Fruit fly (Drosophila melanogaster) whole organism, embryonic: Measurements from ENCODE around the gene regucalcin.
A peak's percentile ranks its signal among the peaks of the same experiment; 100 is the strongest.

Experiments used
- ATbp ChIP-seq: fragments of 200-800 bp; sonication (Bioruptor generic); optimal IDR thresholded peaks from 2 replicates; lab custom pipeline; 2017; ENCODE audit warnings: missing biosample characterization, mild to moderate bottlenecking, missing genetic modification characterization, missing genetic modification reagents
- CG10565 ChIP-seq: fragments of 200-800 bp; sonication (Bioruptor generic); optimal IDR thresholded peaks from 3 replicates; lab custom pipeline; 2016; ENCODE audit warnings: missing biosample characterization, mild to moderate bottlenecking, missing genetic modification characterization
- CG10959 ChIP-seq: fragments of 200-800 bp; sonication (Bioruptor generic); IDR thresholded peaks from 2 replicates; pipeline ENCODE4 v1.3.6; 2022; ENCODE audit warnings: missing biosample characterization, missing genetic modification characterization
- CG11093 ChIP-seq: fragments of 200-800 bp; sonication (Bioruptor generic); IDR thresholded peaks from 3 replicates; pipeline ENCODE4 v1.3.6; 2022; ENCODE audit warnings: missing biosample characterization, missing genetic modification characterization
- CG11695 ChIP-seq: fragments of 200-800 bp; sonication (Bioruptor generic); IDR thresholded peaks from 3 replicates; pipeline ENCODE4 v1.3.6; 2022; ENCODE audit warnings: missing biosample characterization, missing genetic modification characterization
- CG11696 ChIP-seq: fragments of 200-800 bp; sonication (Bioruptor generic); IDR thresholded peaks from 2 replicates; pipeline ENCODE4 v1.3.6; 2022; ENCODE audit warnings: missing biosample characterization, missing genetic modification characterization
- CG13424 ChIP-seq: fragments of 200-800 bp; sonication (Bioruptor generic); optimal IDR thresholded peaks from 2 replicates; lab custom pipeline; 2019; ENCODE audit warnings: missing biosample characterization, mild to moderate bottlenecking, missing genetic modification characterization, moderate library complexity
- CG16863 ChIP-seq: fragments of 200-800 bp; sonication (Bioruptor generic); optimal IDR thresholded peaks from 3 replicates; lab custom pipeline; 2016; ENCODE audit warnings: missing biosample characterization, missing genetic modification characterization
- CG30403 ChIP-seq: fragments of 200-800 bp; sonication (Bioruptor generic); optimal IDR thresholded peaks from 3 replicates; lab custom pipeline; 2016; ENCODE audit warnings: missing biosample characterization, missing genetic modification characterization
- CG32767 ChIP-seq: fragments of 200-800 bp; sonication (Bioruptor generic); IDR thresholded peaks from 2 replicates; pipeline ENCODE4 v1.3.6; 2022; ENCODE audit warnings: missing biosample characterization, missing genetic modification characterization
- CG4282 ChIP-seq: fragments of 200-800 bp; sonication (Bioruptor generic); optimal IDR thresholded peaks from 2 replicates; lab custom pipeline; 2016; ENCODE audit warnings: missing biosample characterization, missing genetic modification characterization
- CG5180 ChIP-seq: fragments of 200-800 bp; sonication (Bioruptor generic); optimal IDR thresholded peaks from 3 replicates; lab custom pipeline; 2017; ENCODE audit warnings: missing biosample characterization, missing genetic modification characterization, mild to moderate bottlenecking, moderate library complexity, missing genetic modification reagents
- CG6175 ChIP-seq: fragments of 200-800 bp; sonication (Bioruptor generic); IDR thresholded peaks from 3 replicates; pipeline ENCODE4 v1.3.6; 2022; ENCODE audit warnings: missing biosample characterization, missing genetic modification characterization
- Ets65A ChIP-seq: fragments of 200-800 bp; sonication (Bioruptor generic); peaks from one replicate; lab custom pipeline; 2016; ENCODE audit warnings: missing biosample characterization, missing genetic modification characterization
- Hr39 ChIP-seq: fragments of >200 bp; optimal IDR thresholded peaks from 2 replicates; lab custom pipeline; 2017
- Opbp ChIP-seq: fragments of 200-800 bp; sonication (Bioruptor generic); IDR thresholded peaks from 3 replicates; pipeline ENCODE4 v1.3.6; 2022; ENCODE audit warnings: missing biosample characterization, missing genetic modification characterization; ENCODE audit not compliant: partially characterized antibody
- Trl ChIP-seq, 3 experiments: fragments of >200 bp in 2 of 3; fragments of 200-800 bp in 1 of 3; sonication (Bioruptor generic) in 1 of 3; optimal IDR thresholded peaks; 2 replicates in 1 of 3; 3 replicates in 2 of 3; lab custom pipeline; 2016 to 2017; ENCODE audit warnings: missing biosample characterization in 1 of 3, missing genetic modification characterization in 1 of 3
- crc ChIP-seq: fragments of 200-800 bp; sonication (Bioruptor generic); optimal IDR thresholded peaks from 2 replicates; lab custom pipeline; 2016; ENCODE audit warnings: missing biosample characterization, missing genetic modification characterization
- fd3F ChIP-seq: fragments of 200-800 bp; sonication (Bioruptor generic); optimal IDR thresholded peaks from 2 replicates; lab custom pipeline; 2018; ENCODE audit warnings: missing biosample characterization, mild to moderate bottlenecking, missing genetic modification characterization, moderate library complexity
- scrt ChIP-seq: fragments of 200-800 bp; sonication (Bioruptor generic); optimal IDR thresholded peaks from 2 replicates; lab custom pipeline; 2018; ENCODE audit warnings: missing biosample characterization, mild to moderate bottlenecking, missing genetic modification characterization, moderate library complexity

regucalcin gene

DNA sequence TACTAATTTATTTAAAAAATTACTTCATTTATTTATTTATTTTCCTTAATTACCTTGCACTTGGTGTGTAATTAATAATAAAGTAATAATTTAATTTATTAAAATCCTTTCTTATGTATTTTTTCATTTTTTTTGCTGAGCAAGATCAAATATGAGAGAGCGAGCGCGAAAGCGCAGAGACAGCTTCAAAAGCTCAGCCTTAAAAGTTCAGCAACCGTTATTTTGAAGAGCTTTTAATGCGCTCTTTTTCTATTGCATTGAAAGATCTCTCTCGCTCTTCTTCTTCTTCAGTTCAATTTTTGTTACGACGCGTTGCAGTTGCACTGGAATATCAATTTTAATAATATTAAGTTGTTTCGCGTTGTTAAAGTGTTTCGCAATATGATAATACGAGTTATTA, 31.2 kb downstream of the regucalcin start, which contains the start of gene Ten-a:
Gene Ten-a, plus strand, starts transcription at position 301 of the 400 bp plus-strand sequence.
- TF ChIP-seq CG5180 (GFP tag; lab: Kevin White, UChicago): peak; percentile 27
- no peak for TF ChIP-seq CG30403
- TF ChIP-seq Trl (optimal IDR thresholded peaks at IDR 0.05; lab: Kevin White, UChicago): peak in 1 of 2 experiments; percentile 12
- TF ChIP-seq Trl (GFP tag; optimal IDR thresholded peaks at IDR 0.05; lab: Kevin White, UChicago): no peak

DNA sequence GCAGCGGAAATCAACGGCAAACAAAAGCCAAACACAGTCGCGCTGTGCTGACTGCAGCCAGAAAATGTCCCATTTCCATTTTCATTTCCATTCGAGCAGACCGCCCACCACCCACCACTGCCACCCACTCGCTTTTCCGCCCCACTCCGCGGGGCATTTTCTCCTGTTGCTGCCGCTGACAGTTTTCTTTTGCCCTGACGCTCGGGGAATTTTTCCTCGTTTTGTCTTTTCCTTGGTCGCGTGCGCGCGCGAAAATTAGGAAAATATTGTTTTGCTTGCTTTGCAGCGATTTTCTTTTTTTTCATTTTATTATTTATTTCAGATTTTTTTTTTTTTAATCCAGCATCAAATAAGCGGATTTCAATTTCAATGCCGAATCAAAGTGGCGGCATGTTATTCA, 38.1 kb downstream of the regucalcin start:
- TF ChIP-seq Hr39 (lab: Kevin White, UChicago) (peak; percentile 75), scrt (peak; percentile 50), fd3F (GFP tag; lab: Kevin White, UChicago) (no peak)

DNA sequence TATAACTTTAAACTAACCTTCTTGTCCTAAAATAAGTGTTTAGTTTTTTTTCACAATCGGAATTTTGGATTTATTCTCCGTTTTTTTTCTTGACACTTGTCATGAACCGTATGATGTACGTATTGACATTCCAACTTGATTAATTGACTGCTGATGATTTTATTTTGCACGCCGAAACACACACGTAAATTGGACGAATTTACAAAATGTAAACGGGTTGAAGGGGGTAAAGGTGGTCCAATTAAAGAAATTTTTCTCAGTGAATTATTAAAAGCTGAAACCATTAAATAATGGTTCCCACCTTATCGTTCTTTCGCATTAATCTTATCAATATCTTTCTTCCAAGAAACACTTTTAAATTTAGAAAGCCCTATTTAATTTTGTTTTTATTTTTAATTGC, 44.4 kb downstream of the regucalcin start, which contains the start of gene Uch-L5R:
Gene Uch-L5R, minus strand, starts transcription at position 101 of the 400 bp plus-strand sequence.
- TF ChIP-seq CG11695 (no peak), CG11696 (no peak)

DNA sequence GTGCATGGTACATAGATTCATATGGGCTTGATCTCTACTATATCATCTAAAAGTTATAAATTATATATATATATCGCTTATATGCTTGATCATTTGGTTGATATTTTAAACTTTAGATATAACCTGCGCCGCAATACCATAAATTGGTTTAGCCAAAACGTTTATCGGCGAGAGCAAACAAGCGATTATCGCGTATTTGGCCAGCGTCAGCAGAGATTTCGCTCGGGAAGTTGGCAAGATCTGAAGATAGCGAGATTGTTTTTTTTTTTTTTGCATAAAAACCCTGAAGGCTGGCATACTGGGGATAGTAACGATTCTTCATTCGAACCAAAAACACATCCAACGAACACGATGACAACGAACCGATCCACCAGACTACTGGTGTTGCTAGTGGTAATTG, 47.3 kb downstream of the regucalcin start, which contains the start of gene Muc11A:
Gene Muc11A, plus strand, starts transcription at position 301 of the 400 bp plus-strand sequence.
- TF ChIP-seq CG32767 (GFP tag; lab: Robert Waterston, UW) (no peak), CG6175 (GFP tag; lab: Robert Waterston, UW) (no peak), CG11093 (no peak), crc (no peak), CG16863 (GFP tag; lab: Kevin White, UChicago) (no peak), Opbp (no peak), CG10959 (GFP tag; lab: Robert Waterston, UW) (no peak), ATbp (no peak), CG13424 (no peak), Ets65A (GFP tag; lab: Kevin White, UChicago) (no peak), CG10565 (GFP tag; lab: Kevin White, UChicago) (no peak), CG4282 (no peak)
